Fruit fly (Drosophila melanogaster) S2 (cell line): ENCODE measurements around the gene scf.

Source experiments
- CG8478 ChIP-seq: fragments of >200 bp; optimal IDR thresholded peaks from 2 replicates; lab custom pipeline; 2018
- CTCF ChIP-seq, 2 experiments: fragments of >200 bp; optimal IDR thresholded peaks; 2 replicates each; lab custom pipeline; 2018

Gene scf

DNA sequence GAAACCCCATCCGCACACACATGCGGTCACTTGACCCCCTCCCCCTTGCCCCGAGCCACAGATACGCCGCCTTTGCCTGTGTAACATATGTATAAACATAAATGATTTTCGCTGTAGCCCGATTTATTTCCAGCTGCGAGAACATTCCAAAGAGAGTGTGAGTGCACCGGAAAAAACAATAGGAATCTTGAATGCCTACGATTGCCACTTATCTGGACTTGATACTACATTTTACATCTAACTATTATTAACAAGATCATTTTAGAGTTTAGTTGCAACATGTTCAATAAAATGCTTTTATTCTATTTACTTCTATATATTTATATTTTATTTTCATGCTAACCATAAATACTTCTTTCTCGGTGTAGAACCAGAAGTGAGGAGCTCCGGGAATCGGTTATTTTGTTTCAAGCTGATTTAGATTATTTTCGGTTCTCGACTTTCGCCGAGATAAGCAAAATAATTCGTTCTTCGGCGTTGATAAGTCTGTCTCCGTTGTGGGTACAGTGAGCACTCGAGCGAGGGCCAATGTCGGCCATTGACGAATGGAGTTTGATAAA lies 1.7 kb downstream of the scf start:
- TF ChIP-seq CG8478 (lab: Kevin White, UChicago) (no peak), CTCF (optimal IDR thresholded peaks at IDR 0.05; lab: Kevin White, UChicago) (no peak)

DNA sequence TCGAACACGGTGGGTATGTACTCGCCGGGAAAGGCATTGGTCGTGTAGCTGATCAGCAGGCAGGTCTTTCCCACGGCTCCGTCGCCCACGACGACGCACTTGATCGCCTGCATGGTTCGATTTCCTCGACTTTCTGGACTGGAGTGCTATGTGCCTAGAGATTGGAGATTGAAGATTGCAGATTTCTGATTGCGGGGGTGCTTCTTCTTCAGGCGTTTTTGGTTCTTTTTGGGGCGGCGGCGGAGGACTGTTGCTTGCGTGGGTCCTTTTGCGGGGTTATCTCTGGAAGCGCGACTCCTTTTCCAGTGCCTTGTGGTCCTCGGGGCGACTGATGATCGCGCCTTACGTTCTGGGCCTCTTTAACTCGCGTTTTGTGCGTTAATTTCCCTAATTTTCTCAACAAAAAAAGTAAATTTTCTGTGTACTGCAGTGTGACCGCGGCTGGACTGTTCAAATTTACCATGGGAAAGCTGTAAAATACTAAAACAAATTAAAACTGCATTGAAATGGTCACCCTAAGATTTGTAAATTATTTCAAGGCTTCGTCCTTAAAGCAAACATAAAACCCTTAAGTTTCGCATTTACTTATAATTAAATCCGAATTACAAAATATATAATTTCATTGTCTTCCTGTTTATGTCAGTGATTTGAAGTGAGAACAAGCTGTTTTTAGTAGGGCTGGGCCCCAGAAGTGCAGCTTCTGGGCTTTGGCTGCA lies 3.9 kb downstream of the scf start, which contains the start of the genes Rac1 and Acat2:
TSS of gene Rac1 (minus strand) at position 450 of the 716 bp plus-strand sequence.
TSS of gene Acat2 (plus strand) at position 711 of the 716 bp plus-strand sequence.
- no peak for TF ChIP-seq CTCF (optimal IDR thresholded peaks at IDR 0.05; lab: Kevin White, UChicago)
- no peak for TF ChIP-seq CG8478 (lab: Kevin White, UChicago)

DNA sequence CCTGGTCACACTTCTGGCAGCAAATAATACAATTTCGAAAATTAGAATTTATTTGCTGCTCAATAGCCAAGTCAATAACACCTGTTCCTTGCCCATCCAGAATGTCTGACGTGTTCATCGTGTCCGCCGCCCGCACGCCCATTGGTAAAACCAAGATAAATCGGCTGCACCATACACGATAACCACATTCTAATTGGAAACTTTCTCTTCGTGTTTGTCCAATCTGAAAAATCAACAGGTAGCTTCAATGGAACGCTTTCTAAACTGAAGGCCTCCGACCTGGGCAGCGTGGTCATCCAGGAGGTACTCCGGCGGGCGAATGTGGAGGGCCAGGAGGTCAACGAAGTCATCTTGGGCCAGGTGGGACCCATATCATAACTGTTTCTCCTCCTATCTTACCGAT lies 4.5 kb downstream of the scf start:
- TF ChIP-seq CTCF (optimal IDR thresholded peaks at IDR 0.05; lab: Kevin White, UChicago) (no peak), CG8478 (lab: Kevin White, UChicago) (no peak)

DNA sequence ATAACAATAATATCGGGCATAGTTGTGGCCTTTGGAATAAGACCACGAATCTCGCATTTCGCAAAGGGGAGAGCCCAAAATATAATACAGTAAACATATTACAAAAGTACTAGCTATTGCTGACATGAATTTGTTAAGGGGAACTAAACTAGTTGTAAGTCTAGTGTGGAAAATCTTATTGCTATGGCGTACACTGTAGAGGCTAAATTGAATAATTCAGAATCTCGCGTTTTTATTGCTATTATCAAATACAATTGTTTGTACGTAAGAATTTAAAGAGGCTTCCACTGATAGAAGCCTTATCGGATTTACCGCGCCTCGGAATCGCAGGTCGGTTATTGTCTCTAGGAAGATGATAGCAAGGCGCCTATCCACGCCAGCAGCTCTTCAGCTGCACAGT lies 6.8 kb downstream of the scf start:
- TF ChIP-seq CG8478 (lab: Kevin White, UChicago) (no peak), CTCF (optimal IDR thresholded peaks at IDR 0.05; lab: Kevin White, UChicago) (no peak)

DNA sequence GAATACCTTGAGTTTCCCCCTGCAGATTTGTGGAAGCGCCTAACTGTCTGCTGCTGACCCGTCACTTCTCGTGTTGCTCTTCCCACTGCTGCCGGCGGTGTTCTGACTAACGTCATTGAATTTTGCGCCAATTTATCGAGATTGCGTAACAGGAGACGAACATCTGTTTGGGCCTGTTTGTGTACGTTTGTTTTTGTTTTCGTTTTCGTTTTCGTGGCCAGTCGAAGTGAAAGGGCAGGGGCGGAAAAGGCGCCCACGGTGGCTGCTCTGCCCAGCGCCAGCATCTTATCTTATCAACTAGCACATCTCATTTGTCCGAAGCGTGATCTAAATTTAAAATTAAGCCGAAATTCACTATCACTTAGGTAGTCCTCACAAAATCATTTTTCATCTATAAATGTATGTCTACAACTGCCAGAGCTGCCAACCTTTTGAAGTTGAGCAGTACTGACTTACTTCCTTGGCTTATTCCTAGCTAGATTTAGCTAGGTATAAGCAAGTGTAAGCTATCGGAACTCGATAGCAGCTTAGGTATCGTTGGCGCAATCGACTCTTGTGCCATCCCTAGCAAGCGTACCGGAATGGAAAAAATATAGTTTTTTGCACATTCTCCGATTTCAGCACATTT lies 8.6 kb downstream of the scf start, which contains the start of the genes Ctr9 and Nt5a:
TSS of gene Ctr9 (plus strand) at position 220 of the 628 bp plus-strand sequence.
TSS of gene Nt5a (minus strand) at position 414 of the 628 bp plus-strand sequence.
- TF ChIP-seq CG8478 (lab: Kevin White, UChicago) (no peak), CTCF (optimal IDR thresholded peaks at IDR 0.05; lab: Kevin White, UChicago) (peak; percentile 31 to 47)

DNA sequence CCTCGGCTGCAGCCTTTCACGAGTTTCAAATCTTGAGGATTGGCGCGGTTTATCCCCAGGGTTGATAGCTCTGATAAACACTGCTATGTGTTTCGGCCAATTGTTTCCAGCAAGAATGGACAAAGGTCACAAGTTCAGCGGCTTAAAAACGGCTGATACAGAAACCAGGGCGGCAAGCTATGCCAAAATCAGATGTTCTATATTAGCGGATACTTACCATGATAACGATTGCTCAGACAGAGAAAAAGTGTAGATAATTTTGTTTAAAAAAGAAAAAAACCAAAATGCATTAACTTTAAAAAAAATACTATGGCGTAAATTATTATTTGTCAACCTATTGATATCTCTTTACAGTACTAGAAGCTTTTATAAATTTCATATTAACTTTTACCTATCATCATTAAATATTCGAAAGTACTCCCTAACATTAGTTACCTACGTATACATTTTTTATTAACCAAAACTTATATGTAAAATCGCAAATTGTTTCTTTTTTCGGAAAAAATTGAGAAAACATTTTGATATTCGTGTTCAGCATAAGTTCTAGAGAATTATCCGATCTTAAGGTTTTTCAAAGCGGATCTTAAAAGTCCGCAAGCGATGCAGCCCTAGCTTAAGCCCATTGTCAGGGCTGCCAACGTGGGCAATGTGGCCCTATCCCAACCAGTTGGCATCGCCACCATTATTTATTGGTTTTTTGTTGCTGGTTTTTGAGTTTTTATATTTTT lies 14.7 kb downstream of the scf start, which contains the start of the genes sturkopf and Herc4:
TSS of gene sturkopf (minus strand) at position 339 of the 728 bp plus-strand sequence.
TSS of gene Herc4 (plus strand) at position 658 of the 728 bp plus-strand sequence.
- TF ChIP-seq CTCF (optimal IDR thresholded peaks at IDR 0.05; lab: Kevin White, UChicago) (no peak), CG8478 (lab: Kevin White, UChicago) (no peak)

DNA sequence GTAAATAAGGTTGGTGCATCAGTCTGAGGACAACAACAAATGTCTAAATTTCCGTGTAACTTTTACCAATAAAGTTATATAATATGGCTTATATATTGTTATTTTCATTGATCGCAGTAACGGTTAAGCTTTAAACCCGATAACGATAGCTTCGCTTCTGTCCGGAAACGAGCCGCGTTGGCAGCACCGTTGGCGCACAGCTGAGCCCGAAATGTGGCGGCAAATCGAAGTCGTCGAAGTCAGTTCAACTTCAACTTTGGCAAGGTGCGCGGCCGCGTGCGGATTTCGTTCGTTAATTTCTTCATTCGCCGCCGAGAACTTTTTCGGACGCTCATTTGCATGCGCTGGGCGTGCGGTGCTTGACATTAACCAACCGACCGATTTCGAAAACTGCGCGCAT lies 19.8 kb downstream of the scf start, which contains the start of gene Myo61F:
TSS of gene Myo61F (plus strand) at position 240 of the 400 bp plus-strand sequence.
- TF ChIP-seq CTCF (optimal IDR thresholded peaks at IDR 0.05; lab: Kevin White, UChicago) = no peak
- no peak for TF ChIP-seq CG8478 (lab: Kevin White, UChicago)

DNA sequence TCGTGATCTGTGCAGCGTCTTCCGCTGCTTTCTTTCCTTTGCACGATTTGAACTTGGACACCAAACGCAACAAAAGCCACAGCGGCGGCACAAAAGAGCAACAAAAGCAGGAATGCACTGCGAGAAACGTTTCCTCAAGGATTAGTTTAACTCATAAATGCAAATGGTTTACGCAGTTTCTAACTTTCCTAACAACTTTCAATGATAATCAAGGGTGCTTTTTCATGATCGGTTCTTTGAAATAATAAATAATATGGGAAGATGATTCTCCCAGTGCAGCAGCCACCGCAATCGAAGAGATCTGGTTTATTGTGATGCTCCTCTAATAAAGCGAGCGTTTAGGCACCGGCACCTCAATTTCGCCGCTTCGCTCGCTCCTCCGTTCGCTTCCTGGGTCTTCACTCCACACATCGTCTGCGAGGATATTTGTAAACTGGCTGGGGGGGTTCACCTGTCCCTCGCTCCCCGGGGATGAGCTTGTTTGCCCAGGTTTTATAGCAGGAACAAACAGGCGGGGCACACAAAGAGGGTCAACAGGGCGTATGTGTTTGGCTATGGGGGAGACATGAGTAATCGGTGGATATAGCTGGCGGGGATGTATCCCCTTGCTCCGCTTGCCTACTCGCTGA lies 20.7 kb downstream of the scf start:
- TF ChIP-seq CG8478 (lab: Kevin White, UChicago) (no peak), CTCF (optimal IDR thresholded peaks at IDR 0.05; lab: Kevin White, UChicago) (no peak)

DNA sequence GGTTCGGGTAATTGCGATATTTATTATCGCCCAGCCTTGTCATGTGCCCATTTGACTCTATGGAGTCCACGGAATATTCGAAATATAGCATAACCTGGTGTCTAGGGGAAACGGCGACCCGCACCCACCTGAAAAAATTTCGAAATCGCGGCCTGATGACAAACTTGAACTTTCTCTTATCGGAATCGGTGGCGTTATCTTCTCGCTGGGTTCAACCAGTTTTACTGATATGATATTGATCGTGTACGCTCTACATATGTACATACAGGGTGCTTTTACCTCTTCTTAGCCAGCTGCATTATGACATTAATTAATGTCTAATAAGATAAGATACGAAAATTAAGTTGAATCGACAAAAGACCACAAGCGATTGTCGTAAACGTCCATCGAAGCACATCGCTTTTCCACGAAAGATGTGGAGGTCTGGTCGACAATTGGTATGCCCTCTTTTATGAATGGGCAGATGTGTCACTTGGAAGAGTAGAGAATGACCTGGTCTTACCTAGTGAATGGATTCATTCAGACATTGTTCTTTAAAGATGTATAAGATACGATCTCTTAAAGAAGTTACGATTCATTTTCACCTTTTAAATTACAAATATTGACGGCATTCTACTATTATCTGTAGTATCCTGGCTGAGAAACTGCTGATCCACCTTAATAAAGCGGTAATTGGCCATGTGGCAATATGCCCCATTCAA lies 21.9 kb downstream of the scf start:
- TF ChIP-seq CG8478 (lab: Kevin White, UChicago) (no peak), CTCF (optimal IDR thresholded peaks at IDR 0.05; lab: Kevin White, UChicago) (no peak)

DNA sequence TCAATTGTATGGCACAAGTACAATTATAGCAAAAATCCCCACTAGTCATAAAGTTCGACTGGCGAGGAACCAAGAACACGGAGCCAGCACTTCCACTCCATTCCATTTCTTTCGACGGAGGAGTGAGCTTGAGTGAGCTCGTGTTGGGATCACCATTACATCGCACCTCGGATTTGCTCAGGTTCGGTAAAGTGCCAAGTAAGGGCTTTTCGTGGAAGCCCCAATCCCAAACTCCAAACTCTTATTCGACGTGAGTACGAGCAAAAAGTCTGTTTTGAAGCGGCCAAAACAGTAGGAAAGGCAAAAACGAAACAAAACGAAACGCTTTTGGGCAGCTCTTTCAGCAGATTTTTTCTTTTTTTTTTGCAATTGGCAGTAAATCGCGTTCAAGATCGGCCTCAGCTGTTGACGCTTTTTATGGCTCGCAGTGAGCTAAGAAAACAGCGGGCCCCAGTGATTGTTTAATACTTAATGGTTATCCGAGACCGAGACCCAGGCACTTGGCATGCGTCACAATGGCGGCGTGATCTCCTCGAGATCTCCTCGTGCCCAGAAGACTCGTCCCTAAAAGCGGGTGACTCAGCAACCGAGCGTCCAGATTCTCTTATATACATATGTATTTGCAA lies 22.6 kb downstream of the scf start:
- TF ChIP-seq CG8478 (lab: Kevin White, UChicago) (no peak), CTCF (optimal IDR thresholded peaks at IDR 0.05; lab: Kevin White, UChicago) (no peak)

DNA sequence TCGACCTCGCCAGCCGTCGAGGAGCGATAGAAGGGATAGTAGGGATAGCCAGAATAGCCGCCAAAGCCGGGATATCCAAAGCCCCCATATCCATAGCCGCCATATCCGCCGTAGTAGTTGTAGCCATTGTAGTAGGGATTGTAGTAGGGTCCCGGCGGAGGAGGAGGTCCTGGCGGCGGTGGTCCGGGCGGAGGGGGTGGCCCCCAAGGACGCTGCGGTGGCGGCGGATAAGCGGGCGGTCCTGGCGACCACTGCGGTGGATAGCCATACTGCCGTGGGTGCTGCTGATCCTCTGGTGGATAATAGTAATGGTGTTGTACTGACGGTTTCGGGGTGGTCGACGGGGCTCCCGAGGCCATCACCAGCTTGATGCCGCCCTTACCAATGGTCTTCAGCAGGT lies 23.7 kb downstream of the scf start:
- TF ChIP-seq CG8478 (lab: Kevin White, UChicago) = no peak
- no peak for TF ChIP-seq CTCF (optimal IDR thresholded peaks at IDR 0.05; lab: Kevin White, UChicago)

DNA sequence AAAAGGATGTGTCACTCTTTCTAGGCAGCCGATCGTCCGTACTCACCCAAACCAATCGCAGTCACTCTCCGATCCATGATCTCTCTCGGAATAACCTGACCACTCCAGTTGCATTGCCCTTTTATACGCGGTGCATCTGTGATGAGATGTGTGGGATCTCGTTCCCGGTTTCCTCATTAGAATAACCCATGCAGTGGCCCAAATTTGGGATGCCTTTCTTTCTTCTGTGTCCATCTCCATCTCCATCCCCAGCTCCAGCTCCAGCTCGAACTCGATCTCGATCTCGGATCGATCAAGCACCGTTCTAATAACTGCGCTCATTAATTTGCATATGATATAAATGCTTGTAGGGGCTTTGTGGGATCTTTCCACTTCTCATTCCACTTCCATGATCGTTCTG lies 24.2 kb downstream of the scf start, which contains the start of gene CG9184:
TSS of gene CG9184 (minus strand) at position 101 of the 400 bp plus-strand sequence.
- TF ChIP-seq CG8478 (lab: Kevin White, UChicago) (no peak), CTCF (optimal IDR thresholded peaks at IDR 0.05; lab: Kevin White, UChicago) (no peak)

DNA sequence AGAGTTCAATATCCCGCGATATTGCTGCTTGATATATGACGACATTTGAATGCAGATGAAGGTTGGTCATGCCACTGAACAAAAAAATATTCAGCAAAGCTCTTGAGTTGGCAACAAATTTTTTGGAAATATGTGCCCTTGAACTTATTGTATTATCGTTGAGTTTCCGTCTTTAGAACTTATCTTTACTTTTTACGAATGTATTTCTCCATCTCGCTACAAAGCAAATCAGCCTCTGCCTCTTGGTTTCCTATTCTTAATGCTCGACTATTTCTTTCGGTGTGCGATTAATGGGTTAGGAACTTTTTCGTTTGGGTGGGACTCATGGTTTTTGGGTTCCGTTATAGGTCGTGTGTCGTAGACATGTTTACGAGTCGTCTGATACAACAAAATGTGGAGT lies 24.7 kb downstream of the scf start:
- TF ChIP-seq CTCF (optimal IDR thresholded peaks at IDR 0.05; lab: Kevin White, UChicago) = no peak
- no peak for TF ChIP-seq CG8478 (lab: Kevin White, UChicago)
